Worm (Caenorhabditis elegans): ENCODE results near the gene AH6.17.

Gene AH6.17

ce11 chrII:9498589-9498988, 24.4 kb upstream of the AH6.17 start:
- TF ChIP-seq pes-1 (GFP tag; IDR thresholded peaks at IDR 0.05) (no peak), sea-1 (GFP tag; conservative IDR thresholded peaks at IDR 0.05) (no peak), scrt-1 (GFP tag; IDR thresholded peaks at IDR 0.05) (no peak), tbx-11 (GFP tag; IDR thresholded peaks at IDR 0.05) (no peak), ets-7 (tag; optimal IDR thresholded peaks at IDR 0.05) (no peak), F13C5.2 (tag; optimal IDR thresholded peaks at IDR 0.05) (no peak), B0310.2 (tag; optimal IDR thresholded peaks at IDR 0.05) (no peak), tbx-37 (GFP tag; conservative IDR thresholded peaks at IDR 0.05) (no peak), hmbx-1 (tag; optimal IDR thresholded peaks at IDR 0.05) (no peak), flt-1 (GFP tag; IDR thresholded peaks at IDR 0.05) (no peak), hnd-1 (tag; optimal IDR thresholded peaks at IDR 0.05) (no peak), ceh-36 (tag; optimal IDR thresholded peaks at IDR 0.05) (no peak), ama-1 (optimal IDR thresholded peaks at IDR 0.05) (no peak), ceh-13 (GFP tag; optimal IDR thresholded peaks at IDR 0.05) (no peak)

- TF ChIP-seq hmbx-1 (tag; optimal IDR thresholded peaks at IDR 0.05) (no peak), ceh-13 (GFP tag; optimal IDR thresholded peaks at IDR 0.05) (no peak), tra-4 (tag; optimal IDR thresholded peaks at IDR 0.05) (no peak), hnd-1 (tag; optimal IDR thresholded peaks at IDR 0.05) (no peak), F13C5.2 (tag; optimal IDR thresholded peaks at IDR 0.05) (no peak), tbx-11 (GFP tag; IDR thresholded peaks at IDR 0.05) (no peak), aly-1 (tag; optimal IDR thresholded peaks at IDR 0.05) (no peak), B0310.2 (tag; optimal IDR thresholded peaks at IDR 0.05) (no peak)
These were observed 22.0 kb upstream of the AH6.17 start for ce11 chrII:9500926-9501325.

ce11 chrII:9501955-9502354, 21.0 kb upstream of the AH6.17 start:
- TF ChIP-seq pes-1 (GFP tag; IDR thresholded peaks at IDR 0.05) (no peak), ceh-13 (GFP tag; optimal IDR thresholded peaks at IDR 0.05) (no peak), ama-1 (optimal IDR thresholded peaks at IDR 0.05) (no peak), hnd-1 (tag; optimal IDR thresholded peaks at IDR 0.05) (no peak), aly-1 (tag; optimal IDR thresholded peaks at IDR 0.05) (no peak), ceh-36 (tag; optimal IDR thresholded peaks at IDR 0.05) (no peak), tbx-11 (GFP tag; IDR thresholded peaks at IDR 0.05) (no peak), hmbx-1 (tag; optimal IDR thresholded peaks at IDR 0.05) (no peak), tbx-37 (GFP tag; conservative IDR thresholded peaks at IDR 0.05) (no peak), F13C5.2 (tag; optimal IDR thresholded peaks at IDR 0.05) (no peak), hmg-4 (GFP tag; optimal IDR thresholded peaks at IDR 0.05) (no peak), sea-1 (GFP tag; conservative IDR thresholded peaks at IDR 0.05) (no peak), B0310.2 (tag; optimal IDR thresholded peaks at IDR 0.05) (no peak), ets-7 (tag; optimal IDR thresholded peaks at IDR 0.05) (no peak), tra-4 (tag; optimal IDR thresholded peaks at IDR 0.05) (no peak)

- TF ChIP-seq tbx-37 (GFP tag; conservative IDR thresholded peaks at IDR 0.05): no peak
- no peak for TF ChIP-seq F13C5.2 (tag; optimal IDR thresholded peaks at IDR 0.05)
- TF ChIP-seq hmg-4 (GFP tag; optimal IDR thresholded peaks at IDR 0.05): no peak
- no peak for TF ChIP-seq pes-1 (GFP tag; IDR thresholded peaks at IDR 0.05)
- TF ChIP-seq sea-1 (GFP tag; conservative IDR thresholded peaks at IDR 0.05): no peak
- no peak for TF ChIP-seq ama-1 (optimal IDR thresholded peaks at IDR 0.05)
- no peak for TF ChIP-seq tbx-11 (GFP tag; IDR thresholded peaks at IDR 0.05)
- TF ChIP-seq flt-1 (GFP tag; IDR thresholded peaks at IDR 0.05): no peak
- TF ChIP-seq hmbx-1 (tag; optimal IDR thresholded peaks at IDR 0.05): no peak
- TF ChIP-seq ets-7 (tag; optimal IDR thresholded peaks at IDR 0.05): no peak
- no peak for TF ChIP-seq hnd-1 (tag; optimal IDR thresholded peaks at IDR 0.05)
- TF ChIP-seq ceh-13 (GFP tag; optimal IDR thresholded peaks at IDR 0.05): no peak
- no peak for TF ChIP-seq B0310.2 (tag; optimal IDR thresholded peaks at IDR 0.05)
- no peak for TF ChIP-seq aly-1 (tag; optimal IDR thresholded peaks at IDR 0.05)
- TF ChIP-seq tra-4 (tag; optimal IDR thresholded peaks at IDR 0.05): no peak
- TF ChIP-seq ceh-36 (tag; optimal IDR thresholded peaks at IDR 0.05): no peak
- no peak for TF ChIP-seq scrt-1 (GFP tag; IDR thresholded peaks at IDR 0.05)
These were observed 15.8 kb upstream of the AH6.17 start, which contains the start of gene gcy-3 for ce11 chrII:9507181-9507580. Gene gcy-3 (minus strand): TSS chrII:9507281.

- TF ChIP-seq hmg-4 (GFP tag; optimal IDR thresholded peaks at IDR 0.05) (no peak), pes-1 (GFP tag; IDR thresholded peaks at IDR 0.05) (no peak), ceh-13 (GFP tag; optimal IDR thresholded peaks at IDR 0.05) (no peak), aly-1 (tag; optimal IDR thresholded peaks at IDR 0.05) (no peak), B0310.2 (tag; optimal IDR thresholded peaks at IDR 0.05) (no peak), tbx-11 (GFP tag; IDR thresholded peaks at IDR 0.05) (no peak), hnd-1 (tag; optimal IDR thresholded peaks at IDR 0.05) (no peak), hmbx-1 (tag; optimal IDR thresholded peaks at IDR 0.05) (no peak), tbx-37 (GFP tag; conservative IDR thresholded peaks at IDR 0.05) (no peak), flt-1 (GFP tag; IDR thresholded peaks at IDR 0.05) (no peak), sea-1 (GFP tag; conservative IDR thresholded peaks at IDR 0.05) (no peak), F13C5.2 (tag; optimal IDR thresholded peaks at IDR 0.05) (no peak), scrt-1 (GFP tag; IDR thresholded peaks at IDR 0.05) (no peak)
These were observed 6.1 kb upstream of the AH6.17 start, which contains the start of gene gcy-1 for ce11 chrII:9516836-9517235. Gene gcy-1 (minus strand): TSS chrII:9516936.

ce11 chrII:9518781-9519180, 4.2 kb upstream of the AH6.17 start, which contains the start of the genes sfxn-1.1 and AH6.3:
Gene sfxn-1.1 (minus strand): TSS chrII:9518881.
Gene AH6.3 (plus strand): TSS chrII:9519055.
- no peak for TF ChIP-seq hmg-4 (GFP tag; optimal IDR thresholded peaks at IDR 0.05)

ce11 chrII:9521570-9521969, 1.4 kb upstream of the AH6.17 start, which contains the start of gene sra-1:
Gene sra-1 (minus strand): TSS chrII:9521670.
- TF ChIP-seq hmbx-1 (tag; optimal IDR thresholded peaks at IDR 0.05): no peak
- TF ChIP-seq tra-4 (tag; optimal IDR thresholded peaks at IDR 0.05): no peak
- no peak for TF ChIP-seq flt-1 (GFP tag; IDR thresholded peaks at IDR 0.05)
- no peak for TF ChIP-seq scrt-1 (GFP tag; IDR thresholded peaks at IDR 0.05)
- TF ChIP-seq ama-1 (optimal IDR thresholded peaks at IDR 0.05): no peak
- no peak for TF ChIP-seq sea-1 (GFP tag; conservative IDR thresholded peaks at IDR 0.05)
- TF ChIP-seq ets-7 (tag; optimal IDR thresholded peaks at IDR 0.05): no peak
- TF ChIP-seq ceh-36 (tag; optimal IDR thresholded peaks at IDR 0.05): no peak
- no peak for TF ChIP-seq tbx-37 (GFP tag; conservative IDR thresholded peaks at IDR 0.05)
- no peak for TF ChIP-seq hmg-4 (GFP tag; optimal IDR thresholded peaks at IDR 0.05)
- TF ChIP-seq pes-1 (GFP tag; IDR thresholded peaks at IDR 0.05): no peak
- no peak for TF ChIP-seq tbx-11 (GFP tag; IDR thresholded peaks at IDR 0.05)

All from whole organism, early embryonic.